Worm (Caenorhabditis elegans) whole organism, early embryonic: ENCODE measurements around the gene srj-24.

Experiments
- ceh-13 ChIP-seq: fragments of 200-800 bp; sonication (Bioruptor generic); optimal IDR thresholded peaks from 2 replicates; lab custom pipeline; 2018; ENCODE audit warnings: mild to moderate bottlenecking, missing genetic modification characterization, missing compliant biosample characterization
- flt-1 ChIP-seq: fragments of 200-800 bp; sonication (Bioruptor generic); IDR thresholded peaks from 2 replicates; pipeline ENCODE4 v1.3.6; 2022; ENCODE audit warnings: missing genetic modification characterization, missing compliant biosample characterization
- hmbx-1 ChIP-seq: sonication (generic microtip); optimal IDR thresholded peaks from 2 replicates; lab custom pipeline; 2016; ENCODE audit warnings: mild to moderate bottlenecking, missing genetic modification characterization, missing compliant biosample characterization
- hnd-1 ChIP-seq: sonication (generic microtip); optimal IDR thresholded peaks from 2 replicates; lab custom pipeline; 2016; ENCODE audit warnings: missing genetic modification characterization, missing compliant biosample characterization
- pes-1 ChIP-seq: fragments of 200-800 bp; sonication (Bioruptor generic); IDR thresholded peaks from 2 replicates; pipeline ENCODE4 v1.3.6; 2022; ENCODE audit warnings: missing genetic modification reagents, missing genetic modification characterization, missing compliant biosample characterization
- scrt-1 ChIP-seq: fragments of 200-800 bp; sonication (Bioruptor generic); IDR thresholded peaks from 2 replicates; pipeline ENCODE4 v1.3.6; 2022; ENCODE audit warnings: missing genetic modification characterization, missing compliant biosample characterization
- sea-1 ChIP-seq: fragments of 200-800 bp; sonication (Bioruptor generic); conservative IDR thresholded peaks from 2 replicates; pipeline ENCODE4 v1.3.6; 2022; ENCODE audit warnings: missing genetic modification characterization, missing compliant biosample characterization
- tbx-37 ChIP-seq: fragments of 200-800 bp; sonication (Bioruptor generic); conservative IDR thresholded peaks from 2 replicates; pipeline ENCODE4 v1.3.6; 2022; ENCODE audit warnings: missing genetic modification reagents, missing genetic modification characterization, missing compliant biosample characterization

ce11 chrV:724470-724890 lies 14.2 kb downstream of the srj-24 start:
- no peak for TF ChIP-seq ceh-13 (GFP tag; lab: Kevin White, UChicago)
- TF ChIP-seq pes-1 (GFP tag; lab: Robert Waterston, UW) = no peak; the same call in 1 of the 2 replicates
- TF ChIP-seq scrt-1 (GFP tag; lab: Robert Waterston, UW) = no peak
- TF ChIP-seq tbx-37 = no peak
- no peak for TF ChIP-seq flt-1 (GFP tag; lab: Robert Waterston, UW)
- TF ChIP-seq hnd-1 = no peak
- TF ChIP-seq sea-1 (GFP tag; lab: Robert Waterston, UW) = no peak
- no peak for TF ChIP-seq hmbx-1 (tag; lab: Kevin White, UChicago)
